Fruit fly (Drosophila melanogaster): ENCODE results near the gene CanA-14F.

Gene CanA-14F

dm6 chrX:16552567-16552966 is 34.4 kb downstream of the CanA-14F start (continued):
- TF ChIP-seq ttk (GFP tag; IDR thresholded peaks at IDR 0.05): peak; percentile 71; the same call in 1 of the 2 replicates
- peak; percentile 71 to 89 for TF ChIP-seq bsh (GFP tag; optimal IDR thresholded peaks at IDR 0.05)
- no peak for TF ChIP-seq sc (optimal IDR thresholded peaks at IDR 0.05)
- peak; percentile 74 for TF ChIP-seq sc (GFP tag; optimal IDR thresholded peaks at IDR 0.05)
- peak; percentile 91 for TF ChIP-seq Ets65A (GFP tag)
- peak; percentile 25 for TF ChIP-seq CG13894 (tag; optimal IDR thresholded peaks at IDR 0.05)
- peak; percentile 73; the same call in 2 of the 3 replicates for TF ChIP-seq Dbx (GFP tag; IDR thresholded peaks at IDR 0.05)
- TF ChIP-seq Aef1 (GFP tag; IDR thresholded peaks at IDR 0.05): peak; percentile 74
- no peak for TF ChIP-seq CG31365 (tag; optimal IDR thresholded peaks at IDR 0.05)
- no peak for TF ChIP-seq p53 (GFP tag; optimal IDR thresholded peaks at IDR 0.05)
- no peak for TF ChIP-seq Bdp1 (GFP tag; optimal IDR thresholded peaks at IDR 0.05)
- TF ChIP-seq CG30403 (GFP tag; optimal IDR thresholded peaks at IDR 0.05): peak; percentile 87
- TF ChIP-seq Dll (GFP tag; IDR thresholded peaks at IDR 0.05; ENCODE audit: partially characterized antibody): 0 out of 4 replicates have a peak, but pooled peaks have one; percentile 15
- peak; percentile 81 for TF ChIP-seq CG12659 (GFP tag; optimal IDR thresholded peaks at IDR 0.05)
- TF ChIP-seq Sry-δ (GFP tag; optimal IDR thresholded peaks at IDR 0.05): peak; percentile 19
- TF ChIP-seq Rx (GFP tag; IDR thresholded peaks at IDR 0.05): no peak
- no peak for TF ChIP-seq MESR4 (GFP tag; optimal IDR thresholded peaks at IDR 0.05)
- TF ChIP-seq CG5953 (GFP tag; IDR thresholded peaks at IDR 0.05): peak; percentile 70
- peak; percentile 84 for TF ChIP-seq CG17829 (tag; optimal IDR thresholded peaks at IDR 0.05)
- peak; percentile 70 for TF ChIP-seq CG17328 (GFP tag; IDR thresholded peaks at IDR 0.05)
- peak; percentile 40 for TF ChIP-seq maf-S (GFP tag; optimal IDR thresholded peaks at IDR 0.05)
- peak; percentile 1 for TF ChIP-seq CG9876 (GFP tag; optimal IDR thresholded peaks at IDR 0.05)
- peak; percentile 60 for TF ChIP-seq CG3407 (GFP tag; optimal IDR thresholded peaks at IDR 0.05)
- no peak for TF ChIP-seq CG4617 (GFP tag; optimal IDR thresholded peaks at IDR 0.05; ENCODE audit: borderline replicate concordance)
- no peak for TF ChIP-seq BEAF-32 (GFP tag; optimal IDR thresholded peaks at IDR 0.05)
- peak; percentile 42 for TF ChIP-seq Lhr (GFP tag; optimal IDR thresholded peaks at IDR 0.05)
- peak; percentile 74 for TF ChIP-seq org-1 (GFP tag; optimal IDR thresholded peaks at IDR 0.05)
- TF ChIP-seq ab (GFP tag; optimal IDR thresholded peaks at IDR 0.05): no peak
- TF ChIP-seq Fer3 (tag; optimal IDR thresholded peaks at IDR 0.05): peak; percentile 83
- peak; percentile 78 for TF ChIP-seq fd3F (GFP tag; optimal IDR thresholded peaks at IDR 0.05)
- TF ChIP-seq onecut (GFP tag; IDR thresholded peaks at IDR 0.05): peak; percentile 65
- TF ChIP-seq phol (tag; optimal IDR thresholded peaks at IDR 0.05): peak; percentile 84
- no peak for TF ChIP-seq fru (optimal IDR thresholded peaks at IDR 0.05)
- peak; percentile 46 for TF ChIP-seq CG13123 (GFP tag; optimal IDR thresholded peaks at IDR 0.05)
- TF ChIP-seq CG32772 (GFP tag; IDR thresholded peaks at IDR 0.05): peak; percentile 67; the same call in 1 of the 2 replicates
- TF ChIP-seq Myb (GFP tag; optimal IDR thresholded peaks at IDR 0.05): peak; percentile 66
- TF ChIP-seq Atf6 (GFP tag; IDR thresholded peaks at IDR 0.05): peak; percentile 85
- peak; percentile 82 for TF ChIP-seq fd96Cb (tag; optimal IDR thresholded peaks at IDR 0.05)
- TF ChIP-seq CG15073 (GFP tag; optimal IDR thresholded peaks at IDR 0.05): peak; percentile 19
- TF ChIP-seq CG2129 (GFP tag; IDR thresholded peaks at IDR 0.05; ENCODE audit: partially characterized antibody): no peak
- no peak for TF ChIP-seq z (GFP tag; IDR thresholded peaks at IDR 0.05)
- TF ChIP-seq CG13296 (GFP tag; optimal IDR thresholded peaks at IDR 0.05): peak; percentile 82
- peak; percentile 69 for TF ChIP-seq CG4820 (GFP tag; optimal IDR thresholded peaks at IDR 0.05)
- TF ChIP-seq lola (GFP tag; optimal IDR thresholded peaks at IDR 0.05): peak in 1 of 3 experiments; percentile 71
- TF ChIP-seq ken (GFP tag; IDR thresholded peaks at IDR 0.05): peak; percentile 57; the same call in 2 of the 3 replicates
- peak; percentile 56; the same call in 1 of the 3 replicates for TF ChIP-seq CG11560 (tag; IDR thresholded peaks at IDR 0.05)
- 0 out of 2 replicates have a peak, but pooled peaks have one; percentile 19 for TF ChIP-seq peb (GFP tag; IDR thresholded peaks at IDR 0.05)
- TF ChIP-seq nerfin-2 (GFP tag; IDR thresholded peaks at IDR 0.05; ENCODE audit: partially characterized antibody): no peak
- peak; percentile 54 for TF ChIP-seq zfh2 (GFP tag; optimal IDR thresholded peaks at IDR 0.05)
- peak; percentile 46 for TF ChIP-seq CG4707 (GFP tag; optimal IDR thresholded peaks at IDR 0.05)
- TF ChIP-seq gro (GFP tag; optimal IDR thresholded peaks at IDR 0.05): peak; percentile 72
